Worm (Caenorhabditis elegans) whole organism, L4 larva: Measurements from ENCODE around the gene F22E5.11.
"Not testable (repeated sequence)": the region's sequence is repeated elsewhere in the genome, so short reads cannot be mapped to it uniquely, and the experiment has no call there.

Experiments used
- F37D6.2 ChIP-seq: sonication (generic microtip); optimal IDR thresholded peaks from 2 replicates; lab custom pipeline; 2016; ENCODE audit warnings: mild to moderate bottlenecking, missing genetic modification characterization, missing compliant biosample characterization
- T26A8.4 ChIP-seq: fragments of 200-800 bp; sonication (Bioruptor generic); IDR thresholded peaks from 2 replicates; pipeline ENCODE4 v1.3.6; 2022; ENCODE audit warnings: missing genetic modification characterization, missing compliant biosample characterization
- Y105C5A.15 ChIP-seq: fragments of 200-800 bp; sonication (Bioruptor generic); IDR thresholded peaks from 2 replicates; pipeline ENCODE4 v1.3.6; 2022; ENCODE audit warnings: missing genetic modification characterization, missing compliant biosample characterization
- aha-1 ChIP-seq: fragments of 150-350 bp; peaks from one replicate; lab custom pipeline; 2014; ENCODE audit warnings: missing biosample characterization, missing genetic modification characterization
- arid-1 ChIP-seq: fragments of 200-800 bp; sonication (Bioruptor generic); conservative IDR thresholded peaks from 2 replicates; pipeline ENCODE4 v1.3.6; 2022; ENCODE audit warnings: missing genetic modification reagents, missing genetic modification characterization, missing compliant biosample characterization
- cey-2 ChIP-seq: sonication (generic microtip); optimal IDR thresholded peaks from 3 replicates; lab custom pipeline; 2017; ENCODE audit warnings: missing genetic modification characterization, mild to moderate bottlenecking, missing compliant biosample characterization, antibody characterized with exemption, borderline replicate concordance; ENCODE audit not compliant: insufficient read depth
- ctbp-1 ChIP-seq: fragments of 200-800 bp; sonication (Bioruptor generic); IDR thresholded peaks from 2 replicates; pipeline ENCODE4 v1.3.6; 2022; ENCODE audit warnings: missing genetic modification reagents, missing genetic modification characterization, missing compliant biosample characterization
- daf-16 ChIP-seq, 3 experiments: sonication (generic microtip); optimal IDR thresholded peaks; 2 replicates each; lab custom pipeline; 2016 to 2017; ENCODE audit warnings: missing genetic modification characterization in 3 of 3, missing genetic modification reagents in 3 of 3, mild to moderate bottlenecking in 2 of 3, missing compliant biosample characterization in 2 of 3, missing biosample characterization in 1 of 3, moderate library complexity in 1 of 3
- dmd-8 ChIP-seq: fragments of 200-800 bp; sonication (Bioruptor generic); IDR thresholded peaks from 2 replicates; pipeline ENCODE4 v1.3.6; 2022; ENCODE audit warnings: missing genetic modification characterization, missing compliant biosample characterization
- duxl-1 ChIP-seq: sonication (generic microtip); optimal IDR thresholded peaks from 2 replicates; lab custom pipeline; 2016; ENCODE audit warnings: mild to moderate bottlenecking, missing genetic modification characterization, moderate library complexity, missing compliant biosample characterization; ENCODE audit not compliant: poor library complexity
- dve-1 ChIP-seq: sonication (generic microtip); optimal IDR thresholded peaks from 2 replicates; lab custom pipeline; 2017; ENCODE audit warnings: antibody characterized with exemption, mild to moderate bottlenecking, missing genetic modification characterization, missing compliant biosample characterization; ENCODE audit not compliant: insufficient read depth
- fkh-10 ChIP-seq: fragments of 150-350 bp; optimal IDR thresholded peaks from 2 replicates; lab custom pipeline; 2014; ENCODE audit warnings: missing biosample characterization, missing genetic modification reagents, missing genetic modification characterization
- fos-1 ChIP-seq: fragments of 150-350 bp; optimal IDR thresholded peaks from 2 replicates; lab custom pipeline; 2014; ENCODE audit warnings: missing biosample characterization, missing genetic modification characterization
- hmg-1.1 ChIP-seq: fragments of 200-800 bp; sonication (Bioruptor generic); IDR thresholded peaks from 2 replicates; pipeline ENCODE4 v1.3.6; 2022; ENCODE audit warnings: missing genetic modification reagents, missing genetic modification characterization, missing compliant biosample characterization
- mxl-3 ChIP-seq: fragments of 200-800 bp; sonication (Bioruptor generic); optimal IDR thresholded peaks from 2 replicates; lab custom pipeline; 2018; ENCODE audit warnings: mild to moderate bottlenecking, missing genetic modification characterization, missing compliant biosample characterization
- nhr-11 ChIP-seq: fragments of 150-350 bp; optimal IDR thresholded peaks from 2 replicates; lab custom pipeline; 2014; ENCODE audit warnings: missing biosample characterization, missing genetic modification characterization
- nhr-111 ChIP-seq: fragments of 200-800 bp; sonication (Bioruptor generic); optimal IDR thresholded peaks from 2 replicates; lab custom pipeline; 2018; ENCODE audit warnings: mild to moderate bottlenecking, missing genetic modification characterization, missing compliant biosample characterization
- nhr-237 ChIP-seq: sonication (generic microtip); optimal IDR thresholded peaks from 2 replicates; lab custom pipeline; 2017; ENCODE audit warnings: missing biosample characterization, missing genetic modification characterization
- nhr-42 ChIP-seq: fragments of 200-800 bp; sonication (Bioruptor generic); IDR thresholded peaks from 2 replicates; pipeline ENCODE4 v1.3.6; 2022; ENCODE audit warnings: missing genetic modification characterization, missing compliant biosample characterization
- php-3 ChIP-seq: fragments of 200-800 bp; sonication (Bioruptor generic); IDR thresholded peaks from 2 replicates; pipeline ENCODE4 v1.3.6; 2022; ENCODE audit warnings: missing genetic modification reagents, missing genetic modification characterization, missing compliant biosample characterization
- pqm-1 ChIP-seq: sonication (generic microtip); optimal IDR thresholded peaks from 2 replicates; lab custom pipeline; 2017; ENCODE audit warnings: missing biosample characterization, missing genetic modification characterization
- set-16 ChIP-seq: fragments of 200-800 bp; sonication (Bioruptor generic); IDR thresholded peaks from 2 replicates; pipeline ENCODE4 v1.3.6; 2022; ENCODE audit warnings: missing genetic modification reagents, missing genetic modification characterization, missing compliant biosample characterization
- skn-1 ChIP-seq: fragments of 150-350 bp; optimal IDR thresholded peaks from 2 replicates; lab custom pipeline; 2014; ENCODE audit warnings: missing biosample characterization, missing genetic modification characterization
- snpc-1.2 ChIP-seq: fragments of 200-800 bp; sonication (Bioruptor generic); IDR thresholded peaks from 2 replicates; pipeline ENCODE4 v1.3.6; 2022; ENCODE audit warnings: missing genetic modification reagents, missing genetic modification characterization, missing compliant biosample characterization
- unc-39 ChIP-seq: sonication (generic microtip); optimal IDR thresholded peaks from 2 replicates; lab custom pipeline; 2017; ENCODE audit warnings: missing biosample characterization, missing genetic modification characterization
- unc-62 ChIP-seq, 3 experiments: fragments of 150-350 bp in 1 of 3; sonication (generic microtip); optimal IDR thresholded peaks in 2 of 3; peaks in 1 of 3; 1 replicate in 1 of 3; 2 replicates in 2 of 3; lab custom pipeline; 2014 to 2017; ENCODE audit warnings: missing biosample characterization in 3 of 3, missing genetic modification characterization in 3 of 3, missing genetic modification reagents in 3 of 3, missing genotype in 1 of 3
- zag-1 ChIP-seq: fragments of 150-350 bp; optimal IDR thresholded peaks from 2 replicates; lab custom pipeline; 2014; ENCODE audit warnings: missing biosample characterization, missing genetic modification characterization
- zip-2 ChIP-seq: fragments of 150-350 bp; optimal IDR thresholded peaks from 2 replicates; lab custom pipeline; 2014; ENCODE audit warnings: missing biosample characterization, missing genetic modification characterization

F22E5.11 gene

ce11 chrII:2644498-2644897 lies at the start of gene F22E5.11:
F22E5.11 (minus strand) TSS chrII:2644598.
- TF ChIP-seq fkh-10 (GFP tag; lab: Kevin White, UChicago), result no peak
- TF ChIP-seq nhr-42 (GFP tag; lab: Robert Waterston, UW), result no peak
- no peak for TF ChIP-seq zip-2 (tag; lab: Kevin White, UChicago)
- no peak for TF ChIP-seq nhr-237 (tag; lab: Kevin White, UChicago)
- TF ChIP-seq F37D6.2 (tag; lab: Kevin White, UChicago), result no peak
- no peak for TF ChIP-seq snpc-1.2 (GFP tag; lab: Robert Waterston, UW)
- TF ChIP-seq php-3 (GFP tag; lab: Robert Waterston, UW), result no peak

DNA sequence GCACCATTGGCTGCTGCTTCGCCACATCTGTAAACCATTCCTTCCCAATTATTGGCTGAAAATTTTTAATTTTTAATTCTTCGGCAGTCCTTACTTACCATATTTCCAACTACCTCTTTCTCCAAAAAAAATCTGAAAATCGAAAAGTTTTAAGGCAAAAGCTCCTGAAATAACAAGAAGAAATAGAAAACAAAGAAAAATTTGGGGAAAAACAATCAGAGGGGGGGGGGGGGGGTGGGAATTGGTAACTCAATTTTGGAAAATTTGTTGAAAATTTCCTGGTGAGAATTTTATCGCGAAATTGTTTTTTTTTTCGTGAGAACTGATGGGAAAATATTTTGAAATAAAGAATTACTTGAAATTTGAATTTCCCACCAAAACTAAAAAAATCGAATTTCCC lies 48.1 kb upstream of the F22E5.11 start, which contains the start of gene set-11:
TSS of gene set-11 (minus strand) at position 101 of the 400 bp plus-strand sequence.
- TF ChIP-seq T26A8.4 (GFP tag; lab: Robert Waterston, UW) (no peak), pqm-1 (tag; lab: Kevin White, UChicago) (no peak), mxl-3 (GFP tag; lab: Kevin White, UChicago) (no peak), dve-1 (no peak), aha-1 (tag; lab: Kevin White, UChicago) (no peak), fkh-10 (GFP tag; lab: Kevin White, UChicago) (no peak), Y105C5A.15 (GFP tag; lab: Robert Waterston, UW) (no peak)

DNA sequence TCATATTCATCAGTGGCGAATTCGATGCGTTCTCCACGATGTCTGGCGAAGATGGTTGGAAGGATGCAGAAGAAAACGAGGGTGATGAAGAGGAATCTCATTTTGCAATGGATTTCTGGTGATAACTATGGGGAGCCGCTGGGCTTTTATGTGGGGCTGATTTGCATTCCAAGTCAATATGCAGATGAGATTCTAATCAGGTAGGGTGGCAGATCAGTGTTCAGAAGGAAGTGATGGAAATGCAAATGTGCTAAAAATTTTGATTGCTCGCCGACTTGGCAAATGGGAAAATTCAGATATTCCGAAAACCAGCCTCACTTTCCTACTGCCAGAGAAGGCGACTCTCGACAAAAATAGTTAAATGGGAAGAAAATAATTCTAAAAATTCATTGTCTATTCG lies 45.7 kb upstream of the F22E5.11 start, which contains the start of gene nspf-3:
TSS of gene nspf-3 (minus strand) at position 101 of the 400 bp plus-strand sequence.
- peak in 1 of 2 experiments; percentile 66 for TF ChIP-seq unc-62 (GFP tag; optimal IDR thresholded peaks at IDR 0.05 in 1 of 2; lab: Kevin White, UChicago)
- no peak for TF ChIP-seq unc-62 (tag; optimal IDR thresholded peaks at IDR 0.05; lab: Kevin White, UChicago)
- no peak for TF ChIP-seq skn-1 (tag; lab: Kevin White, UChicago)
- TF ChIP-seq, all 104 proteins: peak for 1

DNA sequence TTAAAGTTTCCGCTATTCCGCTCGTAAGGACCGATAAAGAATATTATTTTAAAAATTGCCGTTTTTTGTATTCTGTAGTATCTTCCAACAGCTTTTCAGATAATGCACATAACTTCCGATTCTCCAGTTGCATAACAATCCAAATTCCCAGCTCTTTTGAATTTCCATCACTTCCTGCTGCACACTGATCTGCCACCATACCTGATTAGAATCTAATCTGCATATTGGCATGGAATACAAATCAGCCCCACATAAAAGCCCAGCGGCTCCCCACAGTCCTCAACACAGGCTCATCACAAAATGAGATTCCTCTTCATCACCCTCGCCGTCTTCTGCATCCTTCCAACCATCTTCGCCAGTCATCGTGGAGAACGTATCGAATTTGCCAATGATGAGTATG lies 44.2 kb upstream of the F22E5.11 start, which contains the start of gene nspf-2:
TSS of gene nspf-2 (plus strand) at position 301 of the 400 bp plus-strand sequence.
- not testable (repeated sequence) for TF ChIP-seq duxl-1 (tag; lab: Kevin White, UChicago); cey-2 (tag; lab: Kevin White, UChicago); arid-1 (GFP tag; lab: Robert Waterston, UW)

DNA sequence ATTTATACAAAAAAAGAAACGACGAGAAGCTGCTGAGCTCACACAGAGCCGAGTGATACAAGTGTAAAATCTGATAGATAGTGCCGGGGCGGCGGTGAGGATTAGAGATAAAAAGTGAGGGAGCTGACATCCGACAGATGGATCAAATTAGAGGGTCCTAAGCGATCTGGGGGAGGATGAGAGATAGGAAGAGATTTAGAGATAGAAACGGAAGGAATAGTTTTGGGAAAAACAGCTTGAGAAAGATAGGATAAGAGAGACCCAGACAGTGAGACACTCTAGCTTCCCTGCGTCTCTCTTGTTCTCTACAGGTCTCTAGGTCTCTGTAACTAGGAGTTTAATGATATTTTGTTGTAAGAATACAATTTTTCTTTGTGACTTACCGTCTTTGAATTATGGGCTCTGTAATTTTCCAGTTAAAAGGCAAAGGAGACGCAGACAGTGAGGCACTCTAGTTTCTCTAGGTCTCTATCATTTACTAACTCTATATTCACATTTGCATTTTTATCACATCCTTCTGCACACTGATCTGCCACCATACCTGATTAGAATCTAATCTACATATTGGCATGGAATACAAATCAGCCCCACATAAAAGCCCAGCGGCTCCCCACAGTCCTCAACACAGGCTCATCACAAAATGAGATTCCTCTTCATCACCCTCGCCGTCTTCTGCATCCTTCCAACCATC lies 42.7 kb upstream of the F22E5.11 start, which contains the start of the genes sup-9 and nspf-1:
TSS of gene sup-9 (minus strand) at position 43 of the 691 bp plus-strand sequence.
TSS of gene nspf-1 (plus strand) at position 641 of the 691 bp plus-strand sequence.
- TF ChIP-seq daf-16 (GFP tag; optimal IDR thresholded peaks at IDR 0.05; lab: Kevin White, UChicago) (peak in 1 of 2 experiments; percentile 45), daf-16 (tag; optimal IDR thresholded peaks at IDR 0.05; lab: Kevin White, UChicago) (no peak), nhr-11 (tag; lab: Kevin White, UChicago) (peak; percentile 9), ctbp-1 (GFP tag; lab: Robert Waterston, UW) (0 out of 2 replicates have a peak, but pooled peaks have one; percentile 32), set-16 (no peak)

DNA sequence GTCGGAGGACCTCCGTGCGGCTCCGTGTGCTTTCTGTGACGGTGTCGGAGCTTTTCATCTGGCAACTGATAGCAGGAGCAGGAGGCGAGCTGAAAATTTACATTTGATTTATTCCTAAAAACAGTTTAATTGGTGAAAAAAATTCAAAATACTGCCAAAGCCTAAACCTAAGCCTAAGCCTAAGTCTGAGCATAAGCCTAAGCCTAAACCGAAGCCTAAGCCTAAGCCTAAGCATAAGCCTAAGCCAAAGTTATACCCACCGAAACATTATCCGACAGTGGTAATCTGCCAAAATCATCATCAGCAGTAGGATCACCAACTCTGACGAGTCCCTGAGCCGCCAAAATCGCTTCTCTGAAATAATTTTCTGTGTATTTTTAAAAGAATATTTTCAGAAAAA lies 40.4 kb upstream of the F22E5.11 start:
- TF ChIP-seq nhr-42 (GFP tag; lab: Robert Waterston, UW), result no peak
- no peak for TF ChIP-seq dmd-8
- TF ChIP-seq skn-1 (tag; lab: Kevin White, UChicago), result no peak
- TF ChIP-seq unc-39 (tag; lab: Kevin White, UChicago), result no peak
- no peak for TF ChIP-seq nhr-111 (GFP tag; lab: Kevin White, UChicago)
- no peak for TF ChIP-seq zag-1 (tag; lab: Kevin White, UChicago)
- no peak for TF ChIP-seq hmg-1.1 (GFP tag; lab: Robert Waterston, UW)
- peak; percentile 96 for TF ChIP-seq aha-1 (tag; lab: Kevin White, UChicago)
- TF ChIP-seq fos-1 (tag; lab: Kevin White, UChicago), result no peak
